Worm (Caenorhabditis elegans) whole organism, young adult: ENCODE results near the gene gst-6.

Experiments
- B0336.3 ChIP-seq: fragments of 200-800 bp; sonication (Bioruptor generic); IDR thresholded peaks from 2 replicates; pipeline ENCODE4 v1.3.6; 2022; ENCODE audit warnings: missing genetic modification characterization, missing compliant biosample characterization
- F52B5.7 ChIP-seq: sonication (generic microtip); optimal IDR thresholded peaks from 2 replicates; lab custom pipeline; 2016; ENCODE audit warnings: mild to moderate bottlenecking, missing genetic modification characterization, missing compliant biosample characterization
- ceh-40 ChIP-seq: fragments of 200-800 bp; sonication (Bioruptor generic); IDR thresholded peaks from 2 replicates; pipeline ENCODE4 v1.3.6; 2022; ENCODE audit warnings: missing genetic modification characterization, missing compliant biosample characterization
- ceh-79 ChIP-seq: sonication (generic microtip); optimal IDR thresholded peaks from 2 replicates; lab custom pipeline; 2017; ENCODE audit warnings: mild to moderate bottlenecking, missing genetic modification characterization, missing compliant biosample characterization
- rcor-1 ChIP-seq: fragments of 200-800 bp; sonication (Bioruptor generic); IDR thresholded peaks from 2 replicates; pipeline ENCODE4 v1.3.6; 2022; ENCODE audit warnings: missing genetic modification reagents, missing genetic modification characterization, missing compliant biosample characterization
- repo-1 ChIP-seq: sonication (generic microtip); optimal IDR thresholded peaks from 2 replicates; lab custom pipeline; 2017; ENCODE audit warnings: mild to moderate bottlenecking, missing genetic modification characterization, missing compliant biosample characterization
- snpc-1.1 ChIP-seq: sonication (generic microtip); optimal IDR thresholded peaks from 2 replicates; lab custom pipeline; 2017; ENCODE audit warnings: missing genetic modification characterization, mild to moderate bottlenecking, missing compliant biosample characterization, antibody characterized with exemption, moderate library complexity, missing genotype, missing genetic modification reagents; ENCODE audit not compliant: insufficient read depth
- tbp1 ChIP-seq: fragments of 200-800 bp; sonication (Bioruptor generic); optimal IDR thresholded peaks from 2 replicates; lab custom pipeline; 2018; ENCODE audit warnings: mild to moderate bottlenecking, missing genetic modification characterization, missing compliant biosample characterization
- unc-62 ChIP-seq: fragments of 150-350 bp; optimal IDR thresholded peaks from 2 replicates; lab custom pipeline; 2014; ENCODE audit warnings: missing biosample characterization, missing genetic modification reagents, missing genetic modification characterization
- xnd-1 ChIP-seq: sonication (generic microtip); optimal IDR thresholded peaks from 2 replicates; lab custom pipeline; 2016; ENCODE audit warnings: missing genotype, missing genetic modification reagents, missing genetic modification characterization, missing compliant biosample characterization

DNA sequence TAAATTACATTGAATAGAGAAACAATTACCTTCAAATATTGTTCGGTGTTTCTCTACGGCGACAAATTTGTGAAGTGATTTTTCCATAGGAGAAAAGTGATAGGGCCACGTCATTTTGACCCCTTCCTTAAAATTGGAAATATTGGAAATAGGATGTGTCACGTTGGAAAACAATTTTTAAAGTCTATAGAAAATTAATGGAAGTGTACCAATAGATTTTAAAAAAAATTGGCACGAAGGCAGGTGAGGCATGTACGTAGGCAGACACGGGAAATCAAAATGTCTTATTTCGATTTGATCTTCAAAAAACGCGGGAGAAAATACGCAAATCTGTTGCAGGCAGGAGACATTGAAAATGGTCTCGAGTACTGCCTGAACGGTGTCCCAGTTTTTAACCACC is 42.0 kb upstream of the gst-6 start, which contains the start of gene C33F10.12:
- no peak for TF ChIP-seq repo-1 (tag; lab: Kevin White, UChicago)
- TF ChIP-seq F52B5.7 (tag; lab: Kevin White, UChicago), result no peak
- no peak for TF ChIP-seq xnd-1 (tag; lab: Kevin White, UChicago)
- TF ChIP-seq ceh-40, result no peak
- TF ChIP-seq rcor-1 (GFP tag; lab: Robert Waterston, UW), result no peak
- no peak for TF ChIP-seq B0336.3 (GFP tag; lab: Robert Waterston, UW)
- no peak for TF ChIP-seq snpc-1.1 (tag; lab: Kevin White, UChicago)
- TF ChIP-seq unc-62 (GFP tag; lab: Kevin White, UChicago), result no peak
- no peak for TF ChIP-seq ceh-79
- no peak for TF ChIP-seq tbp1 (GFP tag; lab: Kevin White, UChicago)
